Worm (Caenorhabditis elegans): ENCODE results near the gene nhr-243.

nhr-243 gene

DNA sequence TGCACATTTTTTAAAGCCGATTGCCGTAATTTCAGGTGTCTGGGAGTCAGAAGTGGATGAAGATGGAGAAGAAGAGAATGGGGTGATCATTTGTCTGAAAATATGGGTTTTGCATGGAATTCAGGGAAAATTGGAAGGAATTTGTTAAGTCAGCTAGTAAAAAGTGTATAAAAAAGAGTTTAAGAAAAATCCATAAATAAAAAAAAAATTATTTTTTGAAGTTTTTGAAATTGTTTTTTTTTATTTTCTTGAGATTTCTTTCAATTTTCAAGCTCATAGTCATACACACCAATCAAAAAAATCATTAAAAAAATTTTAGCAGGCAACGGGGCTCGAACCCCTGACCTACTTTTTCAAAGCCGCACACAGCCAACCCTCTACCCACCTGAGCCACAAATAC lies at the start of gene nhr-243:
Gene nhr-243 (minus strand): TSS at position 101 of the 400 bp plus-strand sequence.
- TF ChIP-seq aha-1 (tag) (no peak), zip-2 (tag; optimal IDR thresholded peaks at IDR 0.05) (no peak), duxl-1 (tag; optimal IDR thresholded peaks at IDR 0.05; ENCODE audit: poor library complexity) (no peak), zip-11 (GFP tag; IDR thresholded peaks at IDR 0.05) (no peak), T26A8.4 (GFP tag; IDR thresholded peaks at IDR 0.05) (no peak), ceh-28 (tag; optimal IDR thresholded peaks at IDR 0.05) (no peak), zfp-2 (tag; optimal IDR thresholded peaks at IDR 0.05) (no peak), Y5F2A.4 (GFP tag; optimal IDR thresholded peaks at IDR 0.05) (no peak), nhr-102 (tag; optimal IDR thresholded peaks at IDR 0.05) (no peak), aly-2 (tag; optimal IDR thresholded peaks at IDR 0.05) (no peak), F44E2.7 (GFP tag; IDR thresholded peaks at IDR 0.05) (no peak), hif-1 (tag; optimal IDR thresholded peaks at IDR 0.05) (no peak), nhr-41 (GFP tag; IDR thresholded peaks at IDR 0.05) (no peak), madf-5 (GFP tag; IDR thresholded peaks at IDR 0.05) (no peak)

ce11 chrV:18940826-18941225 lies 40.5 kb upstream of the nhr-243 start:
- TF ChIP-seq ceh-28 (tag; optimal IDR thresholded peaks at IDR 0.05): peak; percentile 94

DNA sequence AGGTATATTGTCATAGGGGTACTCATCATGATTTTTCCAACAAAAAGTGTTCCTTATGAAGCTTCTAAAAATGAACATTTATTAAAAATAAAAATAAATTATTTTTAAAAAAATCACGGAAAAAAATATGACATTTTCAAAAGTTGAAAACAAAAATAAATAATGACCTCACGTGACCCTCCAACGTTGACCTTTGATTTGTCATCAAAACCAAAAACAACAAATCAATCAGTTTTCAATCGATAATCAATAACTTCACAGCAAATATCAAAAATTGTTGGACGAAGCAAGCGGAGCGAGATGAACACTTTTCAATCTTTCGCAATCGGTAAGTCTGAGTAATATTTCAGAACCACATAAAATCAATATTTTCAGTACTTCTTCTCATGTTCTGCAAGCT lies 40.0 kb upstream of the nhr-243 start, which contains the start of gene Y80D3A.8:
Gene Y80D3A.8 (plus strand): TSS at position 301 of the 400 bp plus-strand sequence.
- TF ChIP-seq daf-8 (GFP tag; IDR thresholded peaks at IDR 0.05) (no peak), mxl-2 (GFP tag; conservative IDR thresholded peaks at IDR 0.05) (no peak)

ce11 chrV:18937578-18937977 lies 37.2 kb upstream of the nhr-243 start:
- TF ChIP-seq aha-1 (tag) (peak; percentile 56), mep-1 (tag; optimal IDR thresholded peaks at IDR 0.05) (no peak)

- TF ChIP-seq nhr-28 (tag; optimal IDR thresholded peaks at IDR 0.05) (peak; percentile 99), egl-27 (tag; optimal IDR thresholded peaks at IDR 0.05) (no peak), hlh-30 (tag; optimal IDR thresholded peaks at IDR 0.05; ENCODE audit: insufficient read depth) (peak; percentile 40), mdl-1 (tag; optimal IDR thresholded peaks at IDR 0.05) (peak in 1 of 2 experiments; percentile 23), zip-2 (tag; optimal IDR thresholded peaks at IDR 0.05) (no peak), nhr-77 (tag; optimal IDR thresholded peaks at IDR 0.05) (peak; percentile 18), dmd-8 (GFP tag; IDR thresholded peaks at IDR 0.05) (no peak)
Measured at ce11 chrV:18934539-18934938, 34.2 kb upstream of the nhr-243 start.

- TF ChIP-seq rbr-2 (tag; optimal IDR thresholded peaks at IDR 0.05) (no peak), daf-16 (GFP tag; optimal IDR thresholded peaks at IDR 0.05) (no peak), daf-16 (tag; optimal IDR thresholded peaks at IDR 0.05) (no peak), R02D3.7 (tag; optimal IDR thresholded peaks at IDR 0.05) (no peak), nhr-76 (tag; optimal IDR thresholded peaks at IDR 0.05) (no peak), F49E8.2 (tag; optimal IDR thresholded peaks at IDR 0.05; ENCODE audit: borderline replicate concordance) (no peak)
Measured at ce11 chrV:18931279-18931678, 30.9 kb upstream of the nhr-243 start, which contains the start of gene ptr-22. Gene ptr-22, minus strand, starts transcription at chrV:18931379.

DNA sequence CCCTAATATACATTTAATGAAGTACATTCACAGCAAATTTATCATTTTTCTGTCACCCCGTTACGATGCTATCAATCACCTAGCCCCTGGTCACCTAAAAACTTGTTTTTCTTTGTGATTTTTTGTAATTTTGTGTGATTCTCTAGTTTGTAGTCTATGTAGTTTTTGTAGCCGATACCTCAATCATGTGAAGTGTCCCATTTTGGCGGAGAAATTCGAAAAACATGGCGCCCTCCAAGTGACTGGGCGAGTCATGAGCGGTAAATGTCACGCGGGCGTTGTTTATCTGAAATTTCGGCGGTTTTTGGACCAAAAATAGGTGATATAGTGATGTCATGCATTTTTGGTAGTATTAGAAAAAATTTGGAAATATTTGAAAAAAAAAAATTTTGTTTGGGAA lies 30.4 kb upstream of the nhr-243 start:
- TF ChIP-seq nhr-102 (tag; optimal IDR thresholded peaks at IDR 0.05): no peak
- peak; percentile 86 for TF ChIP-seq nhr-28 (tag; optimal IDR thresholded peaks at IDR 0.05)
- peak; percentile 62 for TF ChIP-seq aha-1 (tag)
- peak; percentile 42 for TF ChIP-seq hlh-30 (tag; optimal IDR thresholded peaks at IDR 0.05; ENCODE audit: insufficient read depth)

All from whole organism, L4 larva.